Fruit fly (Drosophila melanogaster): Measurements from ENCODE around the gene CG32318.

DNA sequence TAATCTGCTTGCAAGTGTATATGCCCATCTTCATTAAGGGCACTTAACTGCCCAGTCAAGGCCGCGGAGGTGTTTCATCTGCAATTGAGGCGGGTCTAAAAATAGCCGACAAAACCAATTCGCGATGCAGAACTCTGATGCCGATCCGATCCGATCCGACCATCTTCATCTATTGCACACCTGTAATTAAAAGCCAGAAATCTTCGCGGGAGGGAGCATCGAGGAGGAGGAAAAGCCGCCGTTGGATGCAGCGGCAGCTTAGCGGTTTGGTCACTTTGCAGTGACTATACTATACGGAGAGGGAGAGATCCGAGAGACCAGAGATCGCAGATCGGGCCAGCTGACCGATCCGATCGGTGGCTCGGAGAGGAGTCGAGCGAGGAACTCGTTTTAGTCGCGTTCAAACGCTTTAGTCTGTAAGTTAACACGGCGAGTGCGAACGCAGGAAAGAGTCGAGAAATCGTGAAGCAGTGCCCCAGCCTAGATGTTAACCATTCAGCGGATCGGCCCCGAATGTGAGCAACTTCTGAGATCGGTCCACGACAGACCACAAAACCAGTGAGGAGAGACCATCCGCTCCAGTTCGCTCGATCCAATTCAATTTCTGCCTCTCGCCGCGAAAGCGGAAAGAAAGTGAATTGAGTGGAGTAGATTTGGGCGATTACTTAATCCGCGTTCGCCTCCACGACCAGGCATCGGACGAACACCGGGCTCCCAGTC lies 9.5 kb upstream of the CG32318 start, which contains the start of gene tfc:
- TF ChIP-seq CG8478 (optimal IDR thresholded peaks at IDR 0.05) (no peak), CTCF (optimal IDR thresholded peaks at IDR 0.05) (no peak)

Measured in S2 (cell line).